Worm (Caenorhabditis elegans): Measurements from ENCODE around the gene F14D7.2.

ce11 chrV:14248654-14249053, 44.9 kb downstream of the F14D7.2 start, which contains the start of gene K02E11.6:
- TF ChIP-seq unc-39 (tag; optimal IDR thresholded peaks at IDR 0.05) (no peak), unc-62 (GFP tag; optimal IDR thresholded peaks at IDR 0.05) (no peak), hlh-1 (tag; optimal IDR thresholded peaks at IDR 0.05) (no peak), pha-4 (tag; optimal IDR thresholded peaks at IDR 0.05) (no peak), nhr-12 (tag; optimal IDR thresholded peaks at IDR 0.05) (no peak), lin-13 (tag; optimal IDR thresholded peaks at IDR 0.05) (no peak), drap-1 (GFP tag; optimal IDR thresholded peaks at IDR 0.05) (no peak), mep-1 (tag; optimal IDR thresholded peaks at IDR 0.05) (no peak)

Data from whole organism, mixed stage, embryonic.